Worm (Caenorhabditis elegans) whole organism, L1 larva: ENCODE data around the gene R151.10.
A peak's percentile ranks its signal among the peaks of the same experiment; 100 is the strongest.

ENCODE experiments used
- C04F5.9 ChIP-seq: sonication (generic microtip); optimal IDR thresholded peaks from 2 replicates; lab custom pipeline; 2016; ENCODE audit warnings: missing genetic modification characterization, missing compliant biosample characterization
- aha-1 ChIP-seq: fragments of 150-350 bp; optimal IDR thresholded peaks from 2 replicates; lab custom pipeline; 2014; ENCODE audit warnings: missing biosample characterization, missing genetic modification characterization
- aly-2 ChIP-seq: fragments of 150-350 bp; optimal IDR thresholded peaks from 2 replicates; lab custom pipeline; 2014; ENCODE audit warnings: missing biosample characterization, missing genetic modification characterization
- blmp-1 ChIP-seq: fragments of 150-350 bp; optimal IDR thresholded peaks from 2 replicates; lab custom pipeline; 2014; ENCODE audit warnings: missing biosample characterization, missing genetic modification characterization
- ceh-88 ChIP-seq: fragments of 200-800 bp; sonication (Bioruptor generic); IDR thresholded peaks from 2 replicates; pipeline ENCODE4 v1.3.6; 2022; ENCODE audit warnings: missing genetic modification characterization, missing compliant biosample characterization
- dsc-1 ChIP-seq: sonication (generic microtip); optimal IDR thresholded peaks from 2 replicates; lab custom pipeline; 2016; ENCODE audit warnings: mild to moderate bottlenecking, missing genetic modification characterization, missing compliant biosample characterization
- efl-1 ChIP-seq, 4 experiments: fragments of 150-350 bp; optimal IDR thresholded peaks in 3 of 4; peaks in 1 of 4; 1 replicate in 1 of 4; 2 replicates in 3 of 4; lab custom pipeline; 2014; ENCODE audit warnings: missing biosample characterization in 2 of 4, missing genetic modification characterization in 2 of 4, missing genetic modification reagents in 2 of 4
- efl-3 ChIP-seq: fragments of 200-800 bp; sonication (Bioruptor generic); optimal IDR thresholded peaks from 2 replicates; lab custom pipeline; 2018; ENCODE audit warnings: mild to moderate bottlenecking, missing genetic modification characterization, missing compliant biosample characterization
- egl-13 ChIP-seq: sonication (generic microtip); optimal IDR thresholded peaks from 2 replicates; lab custom pipeline; 2016; ENCODE audit warnings: missing genotype, missing genetic modification reagents, missing genetic modification characterization, missing compliant biosample characterization
- elt-2 ChIP-seq: sonication (generic microtip); optimal IDR thresholded peaks from 2 replicates; lab custom pipeline; 2016; ENCODE audit warnings: missing genetic modification characterization, mild to moderate bottlenecking, inconsistent platforms, missing compliant biosample characterization, missing genetic modification reagents
- elt-3 ChIP-seq, 6 experiments: fragments of 150-350 bp in 1 of 6; sonication (generic microtip); optimal IDR thresholded peaks; 2 replicates each; lab custom pipeline; 2017 to 2018; ENCODE audit warnings: missing biosample characterization in 6 of 6, missing genetic modification characterization in 6 of 6, inconsistent platforms in 1 of 6
- fkh-10 ChIP-seq: sonication (generic microtip); optimal IDR thresholded peaks from 2 replicates; lab custom pipeline; 2017; ENCODE audit warnings: missing biosample characterization, missing genetic modification reagents, missing genetic modification characterization
- grh-1 ChIP-seq: fragments of 200-800 bp; sonication (Bioruptor generic); IDR thresholded peaks from 2 replicates; pipeline ENCODE4 v1.3.6; 2022; ENCODE audit warnings: missing genetic modification reagents, missing genetic modification characterization, missing compliant biosample characterization
- hlh-4 ChIP-seq: sonication (generic microtip); optimal IDR thresholded peaks from 2 replicates; lab custom pipeline; 2016; ENCODE audit warnings: mild to moderate bottlenecking, missing genetic modification characterization, missing compliant biosample characterization
- irx-1 ChIP-seq: sonication (generic microtip); optimal IDR thresholded peaks from 2 replicates; lab custom pipeline; 2016; ENCODE audit warnings: missing genetic modification characterization, missing compliant biosample characterization
- lin-13 ChIP-seq: fragments of 150-350 bp; optimal IDR thresholded peaks from 2 replicates; lab custom pipeline; 2014; ENCODE audit warnings: missing biosample characterization, missing genetic modification reagents, missing genetic modification characterization
- lin-14 ChIP-seq: fragments of 200-800 bp; sonication (Bioruptor generic); optimal IDR thresholded peaks from 2 replicates; lab custom pipeline; 2018; ENCODE audit warnings: mild to moderate bottlenecking, missing genetic modification characterization, moderate library complexity, missing compliant biosample characterization
- lin-15B ChIP-seq: fragments of 150-350 bp; sonication (generic microtip); optimal IDR thresholded peaks from 3 replicates; lab custom pipeline; 2014; ENCODE audit warnings: missing biosample characterization, missing genetic modification characterization
- lin-35 ChIP-seq, 2 experiments: fragments of 150-350 bp; optimal IDR thresholded peaks; 2 replicates each; lab custom pipeline; 2014; ENCODE audit warnings: missing biosample characterization in 2 of 2, missing genetic modification characterization in 2 of 2, missing genetic modification reagents in 2 of 2
- lsy-2 ChIP-seq, 2 experiments: fragments of 150-350 bp; optimal IDR thresholded peaks; 2 replicates each; lab custom pipeline; 2014; ENCODE audit warnings: missing biosample characterization in 2 of 2, missing genetic modification characterization in 2 of 2
- mab-9 ChIP-seq: fragments of 200-800 bp; sonication (Bioruptor generic); IDR thresholded peaks from 2 replicates; pipeline ENCODE4 v1.3.6; 2022; ENCODE audit warnings: missing genetic modification reagents, missing genetic modification characterization, missing compliant biosample characterization
- mdl-1 ChIP-seq, 2 experiments: fragments of 150-350 bp; optimal IDR thresholded peaks; 2 replicates each; lab custom pipeline; 2014 to 2017; ENCODE audit warnings: missing biosample characterization in 2 of 2, missing genetic modification characterization in 2 of 2, inconsistent platforms in 1 of 2
- mef-2 ChIP-seq: fragments of 150-350 bp; optimal IDR thresholded peaks from 2 replicates; lab custom pipeline; 2014; ENCODE audit warnings: missing biosample characterization, missing genetic modification characterization
- mep-1 ChIP-seq: fragments of 150-350 bp; optimal IDR thresholded peaks from 2 replicates; lab custom pipeline; 2014; ENCODE audit warnings: missing biosample characterization, missing genetic modification characterization
- nhr-11 ChIP-seq: fragments of 150-350 bp; optimal IDR thresholded peaks from 2 replicates; lab custom pipeline; 2014; ENCODE audit warnings: missing biosample characterization, missing genetic modification characterization
- nhr-19 ChIP-seq: fragments of 200-800 bp; sonication (Bioruptor generic); conservative IDR thresholded peaks from 2 replicates; pipeline ENCODE4 v1.3.6; 2022; ENCODE audit warnings: missing genetic modification characterization, missing compliant biosample characterization
- nhr-20 ChIP-seq: sonication (generic microtip); optimal IDR thresholded peaks from 2 replicates; lab custom pipeline; 2016; ENCODE audit warnings: mild to moderate bottlenecking, missing genetic modification characterization, missing compliant biosample characterization
- nhr-237 ChIP-seq: fragments of 150-350 bp; optimal IDR thresholded peaks from 2 replicates; lab custom pipeline; 2014; ENCODE audit warnings: missing biosample characterization, missing genetic modification characterization
- nhr-71 ChIP-seq: sonication (generic microtip); optimal IDR thresholded peaks from 2 replicates; lab custom pipeline; 2016; ENCODE audit warnings: mild to moderate bottlenecking, missing genetic modification characterization, moderate library complexity, missing compliant biosample characterization
- nhr-76 ChIP-seq: sonication (generic microtip); optimal IDR thresholded peaks from 2 replicates; lab custom pipeline; 2017; ENCODE audit warnings: missing biosample characterization, missing genetic modification characterization
- nhr-77 ChIP-seq: fragments of 150-350 bp; optimal IDR thresholded peaks from 2 replicates; lab custom pipeline; 2014; ENCODE audit warnings: missing biosample characterization, missing genetic modification characterization
- nhr-84 ChIP-seq: sonication (generic microtip); optimal IDR thresholded peaks from 2 replicates; lab custom pipeline; 2017; ENCODE audit warnings: missing biosample characterization, missing genetic modification characterization
- nhr-90 ChIP-seq: sonication (generic microtip); optimal IDR thresholded peaks from 2 replicates; lab custom pipeline; 2016; ENCODE audit warnings: mild to moderate bottlenecking, missing genetic modification characterization, missing compliant biosample characterization; ENCODE audit not compliant: poor library complexity
- rnt-1 ChIP-seq: sonication (generic microtip); optimal IDR thresholded peaks from 2 replicates; lab custom pipeline; 2016; ENCODE audit warnings: mild to moderate bottlenecking, missing genetic modification characterization, moderate library complexity, missing compliant biosample characterization
- snu-23 ChIP-seq: sonication (generic microtip); optimal IDR thresholded peaks from 2 replicates; lab custom pipeline; 2016; ENCODE audit warnings: missing genetic modification characterization, missing compliant biosample characterization
- sup-37 ChIP-seq: fragments of 200-800 bp; sonication (Bioruptor generic); optimal IDR thresholded peaks from 2 replicates; lab custom pipeline; 2018; ENCODE audit warnings: mild to moderate bottlenecking, missing genetic modification characterization, missing compliant biosample characterization
- tbx-2 ChIP-seq: sonication (generic microtip); optimal IDR thresholded peaks from 2 replicates; lab custom pipeline; 2016; ENCODE audit warnings: missing genetic modification characterization, missing compliant biosample characterization
- tlp-1 ChIP-seq: fragments of 150-350 bp; optimal IDR thresholded peaks from 2 replicates; lab custom pipeline; 2014; ENCODE audit warnings: missing biosample characterization, missing genetic modification characterization
- unc-130 ChIP-seq: fragments of 150-350 bp; optimal IDR thresholded peaks from 2 replicates; lab custom pipeline; 2017; ENCODE audit warnings: missing biosample characterization, missing genetic modification characterization, inconsistent platforms

R151.10 gene

DNA sequence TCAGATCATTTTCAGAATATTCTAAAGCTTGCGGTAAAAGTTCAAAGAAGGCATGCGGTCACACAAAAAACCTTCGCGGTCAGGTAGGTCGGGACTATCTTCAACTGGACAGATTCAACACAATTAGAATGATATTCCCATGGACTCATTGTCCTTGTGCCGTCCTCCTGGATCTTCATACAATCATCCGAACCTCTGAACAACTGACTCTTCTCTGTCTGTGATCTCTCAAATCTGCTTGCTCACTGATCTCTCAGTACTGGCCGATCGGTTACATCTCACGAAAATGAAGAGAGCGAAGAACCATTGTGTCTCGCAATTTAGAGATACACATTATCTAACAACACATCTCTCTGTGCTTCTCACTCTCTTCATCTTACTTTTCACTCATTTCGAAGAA, 15.2 kb downstream of the R151.10 start:
- TF ChIP-seq aha-1 (tag; lab: Kevin White, UChicago) (no peak), grh-1 (GFP tag; lab: Robert Waterston, UW) (no peak), ceh-88 (no peak), sup-37 (GFP tag; lab: Kevin White, UChicago) (no peak), nhr-11 (tag; lab: Kevin White, UChicago) (no peak), nhr-77 (no peak), mdl-1 (tag; optimal IDR thresholded peaks at IDR 0.05; lab: Kevin White, UChicago) (no peak), mab-9 (GFP tag; lab: Robert Waterston, UW) (no peak), lin-13 (GFP tag; lab: Kevin White, UChicago) (no peak), nhr-84 (tag; lab: Kevin White, UChicago) (no peak), tbx-2 (tag; lab: Kevin White, UChicago) (no peak), lin-14 (GFP tag; lab: Kevin White, UChicago) (peak; percentile 62), nhr-20 (tag; lab: Kevin White, UChicago) (no peak), aly-2 (tag; lab: Kevin White, UChicago) (no peak), irx-1 (no peak), hlh-4 (no peak), nhr-19 (GFP tag; lab: Robert Waterston, UW) (0 out of 2 replicates have a peak, but pooled peaks have one; percentile 6), mef-2 (no peak), fkh-10 (GFP tag; lab: Kevin White, UChicago) (no peak), snu-23 (peak; percentile 9), efl-3 (GFP tag; lab: Kevin White, UChicago) (no peak), tlp-1 (tag; lab: Kevin White, UChicago) (no peak), dsc-1 (no peak), nhr-237 (no peak), lsy-2 (tag; optimal IDR thresholded peaks at IDR 0.05; lab: Kevin White, UChicago) (peak in 1 of 2 experiments; percentile 41), elt-3 (tag; optimal IDR thresholded peaks at IDR 0.05; lab: Kevin White, UChicago) (no peak), mep-1 (tag; lab: Kevin White, UChicago) (no peak), efl-1 (optimal IDR thresholded peaks at IDR 0.05; lab: Kevin White, UChicago) (no peak), efl-1 (GFP tag; optimal IDR thresholded peaks at IDR 0.05 in 1 of 2; lab: Kevin White, UChicago) (peak in 1 of 2 experiments; percentile 44), nhr-90 (tag; lab: Kevin White, UChicago) (no peak), lin-35 (GFP tag; optimal IDR thresholded peaks at IDR 0.05; lab: Kevin White, UChicago) (peak in 1 of 2 experiments; percentile 13), rnt-1 (peak; percentile 63), C04F5.9 (no peak), nhr-76 (no peak), nhr-71 (tag; lab: Kevin White, UChicago) (peak; percentile 49)

DNA sequence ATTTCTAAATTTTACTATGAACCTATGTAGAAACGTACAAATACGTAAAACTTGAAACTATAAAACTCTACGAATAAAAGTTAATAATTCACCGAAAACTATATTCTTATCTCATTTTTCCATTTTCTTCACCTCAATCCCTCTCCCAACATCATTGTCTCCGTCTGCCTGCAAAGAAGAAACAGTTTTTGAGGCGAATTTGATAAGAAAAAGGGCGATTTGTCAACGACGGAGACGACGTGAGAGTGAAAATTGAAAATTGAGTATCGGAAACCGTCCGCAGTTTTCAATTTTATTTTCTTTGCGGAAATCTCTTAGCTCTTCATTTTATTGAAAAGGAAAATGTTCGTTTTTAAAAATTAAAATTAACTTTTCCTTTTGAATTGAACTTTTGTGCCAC, 18.7 kb downstream of the R151.10 start:
- TF ChIP-seq nhr-20 (tag; lab: Kevin White, UChicago) (peak; percentile 2), unc-130 (no peak), lin-14 (GFP tag; lab: Kevin White, UChicago) (peak; percentile 46), nhr-77 (no peak), lin-13 (GFP tag; lab: Kevin White, UChicago) (no peak), lin-35 (GFP tag; optimal IDR thresholded peaks at IDR 0.05; lab: Kevin White, UChicago) (peak in 1 of 2 experiments; percentile 14), nhr-19 (GFP tag; lab: Robert Waterston, UW) (0 out of 2 replicates have a peak, but pooled peaks have one; percentile 9), elt-2 (tag; lab: Kevin White, UChicago) (peak; percentile 49), elt-3 (tag; optimal IDR thresholded peaks at IDR 0.05; lab: Kevin White, UChicago) (peak in 1 of 6 experiments; percentile 28), lin-15B (tag; lab: Kevin White, UChicago) (no peak), blmp-1 (peak; percentile 94), sup-37 (GFP tag; lab: Kevin White, UChicago) (no peak)

DNA sequence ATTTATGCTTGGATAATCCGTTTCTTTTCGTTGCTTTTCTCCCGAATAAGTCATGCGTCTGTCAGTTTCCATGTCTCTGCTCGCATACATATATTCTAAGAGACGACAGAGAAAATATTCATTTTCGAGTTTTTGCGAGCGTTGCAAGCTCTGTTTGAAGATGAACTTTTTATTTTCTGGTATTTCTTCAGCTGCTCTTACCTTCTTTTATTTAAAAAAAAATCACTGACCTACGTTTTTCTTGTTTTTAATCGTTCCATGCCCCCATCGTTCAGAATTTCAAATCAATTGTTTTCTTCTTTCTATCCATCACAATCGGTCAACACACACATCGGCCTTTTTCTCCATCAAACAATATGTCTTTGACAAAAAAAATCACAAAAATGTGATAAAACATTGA, 20.3 kb downstream of the R151.10 start:
- TF ChIP-seq lin-14 (GFP tag; lab: Kevin White, UChicago) (peak; percentile 0), egl-13 (tag; lab: Kevin White, UChicago) (no peak)
